Worm (Caenorhabditis elegans) whole organism, L4/young adult: Measurements from ENCODE around the gene ztf-9.

Experiments
- W03F9.2 ChIP-seq: fragments of 150-350 bp; optimal IDR thresholded peaks from 2 replicates; lab custom pipeline; 2014; ENCODE audit warnings: missing biosample characterization, missing genetic modification characterization
- dao-5 ChIP-seq: sonication (generic microtip); optimal IDR thresholded peaks from 2 replicates; lab custom pipeline; 2016; ENCODE audit warnings: missing genotype, missing genetic modification characterization, moderate library complexity, missing compliant biosample characterization
- him-1 ChIP-seq: sonication (generic microtip); optimal IDR thresholded peaks from 2 replicates; lab custom pipeline; 2016; ENCODE audit warnings: missing genotype, missing genetic modification reagents, missing genetic modification characterization, missing compliant biosample characterization

ztf-9 gene

DNA sequence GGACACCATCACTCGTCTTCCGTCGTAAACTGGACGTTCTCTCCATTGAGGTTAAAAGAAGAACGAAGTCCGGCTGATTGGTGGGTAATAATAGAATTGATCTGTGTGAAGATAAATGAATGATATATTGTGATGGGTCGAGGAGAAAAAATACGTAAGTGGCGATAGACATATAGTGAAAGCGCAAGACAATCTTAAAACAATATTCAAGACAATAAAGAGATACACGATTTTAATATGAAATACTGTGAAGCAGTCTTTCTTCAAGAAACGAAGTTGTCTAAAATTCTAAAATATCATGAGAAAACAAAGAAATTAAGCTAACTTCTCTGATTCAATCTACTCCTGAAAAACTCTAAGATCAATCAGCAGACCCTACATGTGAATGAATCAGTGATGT lies 21.6 kb upstream of the ztf-9 start, which contains the start of gene F40F9.10:
Gene F40F9.10 (minus strand): TSS at position 101 of the 400 bp plus-strand sequence.
- TF ChIP-seq him-1 (tag; lab: Kevin White, UChicago) (no peak), W03F9.2 (tag; lab: Kevin White, UChicago) (no peak), dao-5 (no peak)

DNA sequence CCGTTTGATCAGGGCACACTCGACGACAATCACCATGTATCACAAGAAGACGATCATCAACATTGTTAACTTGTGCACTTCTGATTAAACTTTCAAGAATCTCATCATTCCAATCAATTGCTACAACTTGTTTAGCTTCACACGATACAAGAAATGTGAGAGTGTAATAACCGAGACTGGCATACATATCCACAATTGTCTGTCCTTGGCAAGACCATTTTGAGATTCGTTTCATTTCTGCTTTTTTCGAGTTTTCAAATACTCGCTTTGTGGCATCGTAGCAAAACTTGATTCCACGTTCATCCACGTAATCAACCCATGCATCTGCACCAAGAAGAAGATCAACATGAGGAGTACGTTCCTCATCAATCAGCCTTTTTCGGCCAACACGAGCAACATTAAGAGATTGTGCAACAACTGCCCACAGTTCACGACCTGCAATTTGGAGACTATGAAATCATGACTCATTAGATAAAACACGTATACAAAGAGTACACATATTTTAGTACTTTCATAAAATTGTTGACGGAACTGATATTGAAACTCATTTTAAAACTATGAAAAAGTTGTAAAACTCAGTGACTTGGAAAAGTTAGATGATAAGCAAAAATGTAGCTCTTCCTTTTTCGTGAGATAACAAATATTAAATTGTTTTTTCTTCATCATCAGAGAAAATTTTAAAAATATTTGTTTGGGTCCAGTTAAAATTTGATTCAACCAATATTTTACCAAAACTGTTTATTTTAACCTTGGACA lies 20.6 kb upstream of the ztf-9 start:
- TF ChIP-seq dao-5 (no peak), him-1 (tag; lab: Kevin White, UChicago) (no peak), W03F9.2 (tag; lab: Kevin White, UChicago) (no peak)

DNA sequence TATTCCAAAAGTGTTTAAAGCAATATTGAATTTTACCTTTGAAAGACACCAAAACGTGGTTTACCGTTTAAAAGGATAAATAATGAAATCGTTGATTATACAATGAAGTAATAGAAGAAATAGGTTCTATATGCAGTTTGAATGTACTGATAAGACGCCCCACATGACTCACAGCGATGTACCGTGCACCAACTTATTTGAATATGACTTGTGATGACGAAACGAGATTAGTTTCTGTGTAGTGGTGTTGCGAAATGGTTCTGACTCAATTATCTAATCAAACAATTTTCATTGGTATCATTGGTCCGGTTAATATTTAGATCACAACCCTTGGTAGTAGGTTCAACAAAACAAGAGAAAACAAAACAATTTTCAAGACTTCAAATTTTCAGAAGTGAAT lies 19.2 kb upstream of the ztf-9 start:
- TF ChIP-seq dao-5 (no peak), him-1 (tag; lab: Kevin White, UChicago) (no peak), W03F9.2 (tag; lab: Kevin White, UChicago) (no peak)

DNA sequence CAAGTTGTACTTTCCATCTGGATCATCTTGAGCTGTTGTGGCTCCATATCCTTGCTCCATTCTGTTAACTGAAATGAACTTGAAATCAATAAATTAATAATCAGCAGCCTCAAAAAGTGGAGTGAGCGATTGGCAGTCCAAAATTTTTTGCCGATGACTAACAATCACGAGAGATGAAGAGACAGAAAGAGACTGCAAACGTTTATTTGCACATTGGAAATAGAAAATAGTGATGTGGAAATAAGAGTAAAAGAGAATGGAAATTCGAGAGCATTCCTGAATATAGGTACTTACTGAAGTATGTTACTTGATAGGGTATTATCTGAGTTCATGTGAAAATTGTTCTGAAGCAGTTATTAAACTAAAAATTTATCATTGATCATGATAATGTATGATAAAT lies 17.8 kb upstream of the ztf-9 start, which contains the start of gene tag-120:
Gene tag-120 (minus strand): TSS at position 68 of the 400 bp plus-strand sequence.
- TF ChIP-seq W03F9.2 (tag; lab: Kevin White, UChicago) (no peak), dao-5 (no peak), him-1 (tag; lab: Kevin White, UChicago) (no peak)

DNA sequence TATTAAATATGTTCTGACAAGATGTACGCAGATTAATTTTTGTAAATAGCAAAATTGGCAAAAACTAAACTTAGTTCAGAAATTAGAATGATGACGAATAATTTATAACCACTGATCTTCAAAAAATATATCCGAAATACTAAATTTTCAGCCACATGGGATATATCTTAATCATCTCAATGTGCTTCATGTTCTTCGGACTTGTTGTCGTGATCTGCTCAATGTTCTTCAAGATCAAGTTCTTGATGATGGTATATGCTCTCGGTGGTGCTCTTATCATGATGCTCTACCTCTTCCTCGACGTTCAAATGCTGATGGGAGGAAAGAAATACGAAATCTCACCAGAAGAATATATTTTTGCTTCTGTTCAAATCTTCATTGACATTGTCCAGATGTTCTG lies 14.6 kb upstream of the ztf-9 start:
- TF ChIP-seq W03F9.2 (tag; lab: Kevin White, UChicago) (no peak), dao-5 (no peak), him-1 (tag; lab: Kevin White, UChicago) (no peak)

DNA sequence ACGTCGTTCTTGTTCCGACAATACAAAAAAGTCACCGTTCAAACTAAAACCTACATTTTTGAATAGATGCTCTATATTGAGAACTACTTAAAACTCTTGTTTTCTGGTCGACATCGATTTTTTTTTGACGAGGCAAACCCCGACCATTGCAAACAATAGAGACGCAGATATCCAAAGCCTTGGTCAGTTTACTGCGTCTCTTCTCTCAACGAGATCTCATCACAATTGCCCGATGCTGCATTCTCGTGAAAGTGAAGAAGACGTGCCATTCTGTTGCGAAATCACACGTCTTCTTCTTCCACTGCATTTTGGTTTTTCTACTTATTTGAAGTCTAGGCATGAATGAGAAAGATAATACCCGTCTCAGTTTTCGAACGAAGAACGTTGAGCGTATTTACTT lies 12.4 kb upstream of the ztf-9 start:
- TF ChIP-seq dao-5 (no peak), him-1 (tag; lab: Kevin White, UChicago) (no peak), W03F9.2 (tag; lab: Kevin White, UChicago) (no peak)

DNA sequence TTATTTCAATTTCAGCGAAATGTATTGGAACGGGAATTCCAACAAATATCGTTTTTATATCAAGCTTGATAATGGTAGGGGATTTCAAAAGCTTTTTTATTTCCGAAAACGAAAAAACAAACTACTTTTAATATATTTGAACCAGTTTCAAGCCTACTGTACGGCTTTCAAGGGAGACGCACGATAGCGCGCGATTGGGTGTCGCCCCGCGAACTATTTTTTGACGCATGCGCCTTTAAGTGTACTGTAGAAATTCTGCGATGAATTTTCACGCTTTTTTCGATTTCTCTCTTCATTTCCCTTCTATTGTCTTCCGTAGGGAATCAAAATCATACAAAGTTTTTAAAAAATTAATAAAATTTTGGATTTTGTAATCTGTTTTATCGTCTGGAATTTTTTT lies 11.6 kb upstream of the ztf-9 start:
- TF ChIP-seq W03F9.2 (tag; lab: Kevin White, UChicago), result no peak
- TF ChIP-seq dao-5, result no peak
- no peak for TF ChIP-seq him-1 (tag; lab: Kevin White, UChicago)

DNA sequence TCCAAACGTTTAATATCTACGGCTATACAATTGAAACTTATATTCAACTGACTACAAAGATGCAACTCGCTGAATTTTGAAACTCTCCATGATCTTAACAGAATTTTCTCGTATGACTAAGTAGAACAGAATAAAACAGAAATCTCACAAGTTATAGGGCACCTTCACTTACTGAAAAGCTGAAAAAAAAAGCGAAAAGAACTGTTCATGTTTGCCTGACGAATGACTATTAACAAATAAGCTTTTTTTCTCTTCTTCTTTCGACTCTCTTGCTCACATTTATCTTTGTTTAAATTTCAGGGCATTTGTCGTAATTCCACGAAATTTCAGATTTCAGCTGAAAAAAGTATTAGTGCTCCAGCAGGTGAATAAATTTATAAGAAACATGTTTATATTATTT lies 10.8 kb upstream of the ztf-9 start, which contains the start of gene xbx-6:
Gene xbx-6 (plus strand): TSS at position 301 of the 400 bp plus-strand sequence.
- TF ChIP-seq W03F9.2 (tag; lab: Kevin White, UChicago) (no peak), him-1 (tag; lab: Kevin White, UChicago) (no peak), dao-5 (no peak)

DNA sequence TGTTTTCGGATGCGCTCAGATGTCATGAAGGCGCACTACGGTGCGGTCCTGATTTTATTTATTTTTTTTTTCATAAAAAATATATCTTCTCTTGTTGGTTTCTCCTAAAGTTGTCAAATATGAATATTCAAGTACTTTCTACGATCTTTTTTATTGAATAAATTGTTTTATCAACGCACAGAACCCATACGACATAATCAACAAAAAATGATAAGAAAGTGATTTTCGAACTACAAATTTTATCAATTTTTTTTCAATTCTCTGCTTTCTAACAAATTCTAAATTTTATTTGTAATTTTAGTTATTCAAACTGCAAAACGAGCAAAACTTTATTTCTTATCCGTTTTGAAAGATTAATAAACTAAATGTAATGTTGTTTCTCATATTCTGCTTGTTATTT lies 9.9 kb upstream of the ztf-9 start:
- TF ChIP-seq W03F9.2 (tag; lab: Kevin White, UChicago) (no peak), him-1 (tag; lab: Kevin White, UChicago) (no peak), dao-5 (no peak)

DNA sequence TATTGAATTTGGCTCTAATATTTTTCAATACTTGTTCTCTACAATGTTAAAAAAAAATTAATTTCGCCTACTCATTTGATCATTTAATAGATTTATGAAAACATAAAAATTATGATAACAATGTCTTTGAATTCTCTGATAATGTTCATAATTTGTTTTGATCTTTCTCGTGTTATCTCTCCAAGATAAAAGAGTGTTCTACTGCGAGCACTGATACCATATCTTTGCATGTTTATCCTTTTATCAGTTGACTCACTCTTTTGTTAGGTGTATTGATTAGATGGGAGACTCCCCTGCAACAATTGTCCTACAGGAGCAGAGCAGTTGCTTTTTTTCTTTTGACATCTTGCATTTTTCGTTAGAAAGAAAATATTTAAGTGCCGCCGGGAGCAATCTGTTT lies 7.3 kb upstream of the ztf-9 start:
- no peak for TF ChIP-seq dao-5
- no peak for TF ChIP-seq him-1 (tag; lab: Kevin White, UChicago)
- no peak for TF ChIP-seq W03F9.2 (tag; lab: Kevin White, UChicago)

DNA sequence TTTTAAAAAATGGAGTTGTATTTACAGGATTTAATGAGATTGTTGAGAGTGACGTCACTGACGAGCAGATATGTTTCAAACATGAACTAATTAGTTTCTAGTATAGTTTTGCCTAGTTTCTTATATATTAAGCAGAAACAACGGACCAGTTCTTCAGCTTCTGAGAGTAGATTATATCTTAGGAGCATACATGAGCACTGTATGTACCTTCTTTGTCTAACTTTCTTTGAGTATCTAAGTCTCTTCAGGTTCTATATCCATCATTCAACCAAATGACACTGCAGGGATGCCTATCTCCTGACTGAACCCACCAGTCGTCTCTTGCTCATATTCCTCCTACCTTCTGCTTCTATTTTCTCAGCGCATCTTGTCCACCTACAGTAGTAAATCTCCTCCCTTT lies 4.8 kb upstream of the ztf-9 start, which contains the start of gene her-1:
Gene her-1 (plus strand): TSS at position 301 of the 400 bp plus-strand sequence.
- TF ChIP-seq dao-5, result no peak
- no peak for TF ChIP-seq W03F9.2 (tag; lab: Kevin White, UChicago)
- TF ChIP-seq him-1 (tag; lab: Kevin White, UChicago), result no peak

DNA sequence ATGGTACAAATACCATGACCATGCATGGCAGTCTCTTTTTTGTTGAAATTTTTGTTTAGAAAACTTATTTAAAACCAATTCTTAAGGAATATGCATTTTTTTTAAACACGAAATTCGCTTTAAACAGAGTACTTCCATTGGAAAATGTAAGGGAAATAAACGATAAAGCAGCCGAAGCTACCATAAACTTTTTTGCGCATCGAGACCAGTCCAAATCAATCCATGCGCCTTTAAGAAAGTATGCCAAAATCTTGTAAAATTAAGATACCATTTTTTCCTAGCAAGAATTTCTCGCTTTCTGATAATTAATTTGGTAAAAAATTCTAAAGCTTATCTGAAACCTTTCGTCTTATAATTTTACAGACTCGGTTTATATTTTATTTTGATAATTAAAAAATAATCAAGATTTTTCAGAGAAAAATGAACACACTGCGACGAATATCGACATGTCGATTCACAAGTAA lies 722 bp upstream of the ztf-9 start, which contains the start of gene ZK287.7:
Gene ZK287.7 (plus strand): TSS at position 414 of the 464 bp plus-strand sequence.
- TF ChIP-seq him-1 (tag; lab: Kevin White, UChicago) (no peak), W03F9.2 (tag; lab: Kevin White, UChicago) (no peak), dao-5 (no peak)

DNA sequence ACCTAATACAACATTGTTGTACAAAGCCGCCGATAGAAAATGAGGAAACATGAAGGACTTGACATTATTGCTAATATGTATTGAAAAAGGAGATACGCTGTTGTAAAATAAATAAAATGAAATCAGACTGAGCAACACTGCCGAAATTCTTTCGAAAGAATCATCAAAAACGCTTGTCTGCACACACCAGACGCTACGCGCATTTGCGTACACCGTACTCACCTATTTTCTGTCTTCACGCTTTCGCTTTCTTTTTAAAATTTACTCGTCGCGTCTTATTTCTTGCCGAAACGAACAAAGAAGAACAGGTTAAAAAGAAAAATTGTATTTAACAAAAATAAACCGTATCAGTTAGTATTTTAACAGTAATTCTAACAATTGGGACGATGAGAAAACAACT lies 1.2 kb downstream of the ztf-9 start:
- TF ChIP-seq dao-5, result no peak
- TF ChIP-seq W03F9.2 (tag; lab: Kevin White, UChicago), result peak; percentile 84

DNA sequence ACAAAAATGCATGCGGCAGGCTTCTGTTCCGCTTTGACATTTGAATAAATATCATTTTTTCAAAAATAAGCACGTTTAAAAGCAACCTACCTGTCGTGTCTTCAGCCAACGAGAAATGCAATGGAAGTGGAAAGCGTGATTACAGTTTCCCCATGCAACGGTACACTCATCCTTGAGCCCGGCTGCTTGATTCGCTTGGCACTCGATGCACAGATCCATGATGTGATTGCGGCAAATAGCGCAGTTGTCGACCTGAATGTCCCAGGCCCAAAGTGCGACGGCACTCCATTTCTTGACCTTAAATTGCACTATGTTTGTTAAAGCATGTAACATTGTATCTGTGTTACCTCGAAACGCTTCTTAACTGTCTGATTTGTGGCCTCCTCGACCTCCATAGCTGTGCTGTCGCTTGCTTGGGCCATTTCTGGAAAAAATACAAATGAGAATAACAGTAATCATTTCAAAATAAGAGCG lies 1.8 kb downstream of the ztf-9 start, which contains the start of gene rbx-1:
Gene rbx-1 (minus strand): TSS at position 424 of the 474 bp plus-strand sequence.
- TF ChIP-seq W03F9.2 (tag; lab: Kevin White, UChicago) (no peak), dao-5 (no peak), him-1 (tag; lab: Kevin White, UChicago) (no peak)
